Worm (Caenorhabditis elegans) whole organism, L3 larva: ENCODE measurements around the gene Y43F8C.3.

Source experiments
- R02D3.7 ChIP-seq: fragments of 150-350 bp; optimal IDR thresholded peaks from 2 replicates; lab custom pipeline; 2014; ENCODE audit warnings: missing biosample characterization, missing genetic modification characterization
- aly-2 ChIP-seq: fragments of 150-350 bp; optimal IDR thresholded peaks from 2 replicates; lab custom pipeline; 2014; ENCODE audit warnings: missing biosample characterization, missing genetic modification characterization
- ama-1 ChIP-seq: fragments of 150-350 bp; optimal IDR thresholded peaks from 2 replicates; lab custom pipeline; 2018
- ceh-28 ChIP-seq: fragments of 150-350 bp; optimal IDR thresholded peaks from 2 replicates; lab custom pipeline; 2014; ENCODE audit warnings: missing biosample characterization, missing genetic modification reagents, missing genetic modification characterization
- ceh-82 ChIP-seq: fragments of 150-350 bp; optimal IDR thresholded peaks from 2 replicates; lab custom pipeline; 2014; ENCODE audit warnings: missing biosample characterization, missing genetic modification characterization
- ceh-9 ChIP-seq: sonication (generic microtip); optimal IDR thresholded peaks from 2 replicates; lab custom pipeline; 2018; ENCODE audit warnings: missing biosample characterization, missing genetic modification characterization
- daf-12 ChIP-seq: fragments of 150-350 bp; optimal IDR thresholded peaks from 2 replicates; lab custom pipeline; 2014; ENCODE audit warnings: missing biosample characterization, missing genetic modification reagents, missing genetic modification characterization
- egl-27 ChIP-seq: sonication (generic microtip); optimal IDR thresholded peaks from 4 replicates; lab custom pipeline; 2017; ENCODE audit warnings: missing biosample characterization, missing genetic modification reagents, missing genetic modification characterization
- egl-5 ChIP-seq: fragments of 150-350 bp; optimal IDR thresholded peaks from 2 replicates; lab custom pipeline; 2017; ENCODE audit warnings: missing biosample characterization, missing genetic modification reagents, missing genetic modification characterization, inconsistent platforms
- elt-2 ChIP-seq: sonication (generic microtip); optimal IDR thresholded peaks from 2 replicates; lab custom pipeline; 2016; ENCODE audit warnings: missing genetic modification reagents, mild to moderate bottlenecking, missing genetic modification characterization, missing compliant biosample characterization
- fkh-10 ChIP-seq: sonication (generic microtip); optimal IDR thresholded peaks from 2 replicates; lab custom pipeline; 2017; ENCODE audit warnings: missing biosample characterization, missing genetic modification reagents, missing genetic modification characterization
- fkh-2 ChIP-seq: fragments of 150-350 bp; optimal IDR thresholded peaks from 2 replicates; lab custom pipeline; 2014; ENCODE audit warnings: missing biosample characterization, missing genetic modification reagents, missing genetic modification characterization
- fos-1 ChIP-seq: fragments of 150-350 bp; optimal IDR thresholded peaks from 2 replicates; lab custom pipeline; 2014; ENCODE audit warnings: missing biosample characterization, missing genetic modification characterization
- hmg-11 ChIP-seq: sonication (generic microtip); optimal IDR thresholded peaks from 2 replicates; lab custom pipeline; 2016; ENCODE audit warnings: missing genetic modification characterization, missing compliant biosample characterization
- lin-15B ChIP-seq: fragments of 150-350 bp; optimal IDR thresholded peaks from 2 replicates; lab custom pipeline; 2014; ENCODE audit warnings: missing biosample characterization, missing genetic modification characterization
- lin-39 ChIP-seq: fragments of 150-350 bp; optimal IDR thresholded peaks from 2 replicates; lab custom pipeline; 2018; ENCODE audit warnings: missing biosample characterization, missing genetic modification reagents, missing genetic modification characterization
- lsy-12 ChIP-seq: sonication (generic microtip); optimal IDR thresholded peaks from 2 replicates; lab custom pipeline; 2016; ENCODE audit warnings: mild to moderate bottlenecking, missing genetic modification characterization, missing compliant biosample characterization
- mdl-1 ChIP-seq: fragments of 150-350 bp; optimal IDR thresholded peaks from 2 replicates; lab custom pipeline; 2014; ENCODE audit warnings: missing biosample characterization, missing genetic modification characterization
- mml-1 ChIP-seq: fragments of 150-350 bp; sonication (generic microtip); optimal IDR thresholded peaks from 3 replicates; lab custom pipeline; 2014; ENCODE audit warnings: missing biosample characterization, missing genetic modification characterization
- nfya-1 ChIP-seq: sonication (generic microtip); optimal IDR thresholded peaks from 2 replicates; lab custom pipeline; 2017; ENCODE audit warnings: missing genetic modification characterization, mild to moderate bottlenecking, missing compliant biosample characterization, antibody characterized with exemption, moderate library complexity; ENCODE audit not compliant: insufficient read depth
- nhr-11 ChIP-seq: fragments of 150-350 bp; optimal IDR thresholded peaks from 2 replicates; lab custom pipeline; 2014; ENCODE audit warnings: missing biosample characterization, missing genetic modification characterization
- nhr-23 ChIP-seq: fragments of 150-350 bp; optimal IDR thresholded peaks from 2 replicates; lab custom pipeline; 2014; ENCODE audit warnings: missing biosample characterization, missing genetic modification reagents, missing genetic modification characterization
- nhr-237 ChIP-seq: fragments of 150-350 bp; optimal IDR thresholded peaks from 2 replicates; lab custom pipeline; 2014; ENCODE audit warnings: missing biosample characterization, missing genetic modification characterization
- nhr-28 ChIP-seq: fragments of 150-350 bp; optimal IDR thresholded peaks from 2 replicates; lab custom pipeline; 2014; ENCODE audit warnings: missing biosample characterization, missing genetic modification characterization
- nhr-43 ChIP-seq: sonication (generic microtip); optimal IDR thresholded peaks from 2 replicates; lab custom pipeline; 2016; ENCODE audit warnings: mild to moderate bottlenecking, missing genetic modification characterization, missing compliant biosample characterization; ENCODE audit not compliant: poor library complexity, severe bottlenecking
- nhr-67 ChIP-seq: fragments of 150-350 bp; optimal IDR thresholded peaks from 2 replicates; lab custom pipeline; 2014; ENCODE audit warnings: missing biosample characterization, missing genetic modification characterization
- nhr-76 ChIP-seq: fragments of 150-350 bp; sonication (generic microtip); optimal IDR thresholded peaks from 5 replicates; lab custom pipeline; 2014; ENCODE audit warnings: missing biosample characterization, missing genetic modification characterization
- nhr-77 ChIP-seq: fragments of 150-350 bp; optimal IDR thresholded peaks from 2 replicates; lab custom pipeline; 2014; ENCODE audit warnings: missing biosample characterization, missing genetic modification characterization
- pha-4 ChIP-seq: fragments of 150-350 bp; optimal IDR thresholded peaks from 2 replicates; lab custom pipeline; 2014; ENCODE audit warnings: missing biosample characterization, missing genetic modification reagents, missing genetic modification characterization
- pqm-1 ChIP-seq: fragments of 150-350 bp; optimal IDR thresholded peaks from 2 replicates; lab custom pipeline; 2017; ENCODE audit warnings: missing biosample characterization, missing genetic modification characterization, inconsistent platforms
- sea-2 ChIP-seq: fragments of 150-350 bp; sonication (generic microtip); optimal IDR thresholded peaks from 4 replicates; lab custom pipeline; 2014; ENCODE audit warnings: missing biosample characterization, missing genetic modification reagents, missing genetic modification characterization
- skn-1 ChIP-seq: fragments of 150-350 bp; optimal IDR thresholded peaks from 2 replicates; lab custom pipeline; 2014; ENCODE audit warnings: missing biosample characterization, missing genetic modification characterization
- tbx-2 ChIP-seq: sonication (generic microtip); optimal IDR thresholded peaks from 2 replicates; lab custom pipeline; 2016; ENCODE audit warnings: mild to moderate bottlenecking, missing genetic modification characterization, missing compliant biosample characterization
- unc-39 ChIP-seq: sonication (generic microtip); optimal IDR thresholded peaks from 4 replicates; lab custom pipeline; 2017; ENCODE audit warnings: missing biosample characterization, missing genetic modification characterization
- ztf-11 ChIP-seq: fragments of 150-350 bp; optimal IDR thresholded peaks from 2 replicates; lab custom pipeline; 2014; ENCODE audit warnings: missing biosample characterization, missing genetic modification characterization
- ztf-4 ChIP-seq: fragments of 150-350 bp; optimal IDR thresholded peaks from 2 replicates; lab custom pipeline; 2014; ENCODE audit warnings: missing biosample characterization, missing genetic modification characterization

The Y43F8C.3 gene

DNA sequence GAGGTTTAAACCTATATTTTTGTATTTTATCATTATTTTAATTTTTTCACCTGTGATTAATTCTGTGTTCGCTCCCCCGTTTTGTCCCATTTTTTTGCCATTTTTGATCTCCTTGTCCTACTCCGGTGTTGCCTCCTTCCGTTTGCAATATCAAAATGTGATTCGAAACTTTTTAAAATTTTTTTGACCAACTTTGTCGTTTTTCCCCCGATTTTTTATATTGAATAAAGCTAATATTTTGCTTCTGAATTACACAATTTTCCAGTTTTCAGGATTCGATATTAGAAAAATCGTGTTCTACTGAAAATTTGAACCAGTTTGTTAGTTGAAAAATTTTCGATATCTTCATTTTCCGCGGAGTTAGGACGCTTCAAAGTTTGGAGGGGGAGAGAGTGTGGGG lies 16.5 kb downstream of the Y43F8C.3 start, which contains the start of gene nlp-25:
TSS of gene nlp-25 (plus strand) at position 301 of the 400 bp plus-strand sequence.
- TF ChIP-seq ceh-82 (no peak), egl-27 (tag; lab: Kevin White, UChicago) (no peak), mdl-1 (tag; lab: Kevin White, UChicago) (no peak), ztf-4 (tag; lab: Kevin White, UChicago) (no peak), pqm-1 (tag; lab: Kevin White, UChicago) (no peak), fkh-10 (GFP tag; lab: Kevin White, UChicago) (no peak), egl-5 (tag; lab: Kevin White, UChicago) (no peak), nhr-237 (tag; lab: Kevin White, UChicago) (no peak), lin-15B (tag; lab: Kevin White, UChicago) (no peak), daf-12 (tag; lab: Kevin White, UChicago) (no peak), nhr-67 (no peak), nhr-28 (tag; lab: Kevin White, UChicago) (no peak), ztf-11 (tag; lab: Kevin White, UChicago) (no peak), nhr-77 (tag; lab: Kevin White, UChicago) (no peak), unc-39 (tag; lab: Kevin White, UChicago) (no peak), mml-1 (tag; lab: Kevin White, UChicago) (no peak), ceh-28 (no peak), nhr-11 (no peak), nfya-1 (no peak)

DNA sequence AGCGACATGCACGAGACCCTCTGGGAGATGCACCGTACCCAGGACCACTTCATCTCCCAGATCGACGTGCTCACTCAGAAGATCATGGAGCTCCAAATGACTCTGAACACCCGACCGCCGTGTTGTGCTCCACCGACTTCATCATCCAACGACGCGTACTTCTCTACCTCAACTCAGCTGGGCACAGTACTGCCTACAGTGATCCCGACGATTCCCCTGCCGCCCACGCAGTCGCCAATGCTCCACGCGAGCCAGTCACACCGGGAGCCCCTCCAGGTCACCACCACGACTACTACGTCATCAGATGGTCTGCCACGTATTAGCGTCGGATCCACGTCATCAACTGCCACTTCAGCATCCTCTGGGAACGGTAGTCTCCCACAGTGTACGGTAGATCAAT lies 17.0 kb downstream of the Y43F8C.3 start:
- TF ChIP-seq fos-1 (no peak), nfya-1 (no peak), nhr-11 (no peak), R02D3.7 (tag; lab: Kevin White, UChicago) (no peak), ceh-9 (tag; lab: Kevin White, UChicago) (no peak), nhr-23 (tag; lab: Kevin White, UChicago) (no peak), ceh-28 (no peak), ceh-82 (no peak), nhr-43 (tag; lab: Kevin White, UChicago) (no peak), aly-2 (tag; lab: Kevin White, UChicago) (no peak), ama-1 (no peak), tbx-2 (no peak), lin-39 (tag; lab: Kevin White, UChicago) (no peak), mdl-1 (tag; lab: Kevin White, UChicago) (no peak), pha-4 (tag; lab: Kevin White, UChicago) (no peak), pqm-1 (tag; lab: Kevin White, UChicago) (no peak), nhr-67 (no peak), hmg-11 (tag; lab: Kevin White, UChicago) (no peak)

DNA sequence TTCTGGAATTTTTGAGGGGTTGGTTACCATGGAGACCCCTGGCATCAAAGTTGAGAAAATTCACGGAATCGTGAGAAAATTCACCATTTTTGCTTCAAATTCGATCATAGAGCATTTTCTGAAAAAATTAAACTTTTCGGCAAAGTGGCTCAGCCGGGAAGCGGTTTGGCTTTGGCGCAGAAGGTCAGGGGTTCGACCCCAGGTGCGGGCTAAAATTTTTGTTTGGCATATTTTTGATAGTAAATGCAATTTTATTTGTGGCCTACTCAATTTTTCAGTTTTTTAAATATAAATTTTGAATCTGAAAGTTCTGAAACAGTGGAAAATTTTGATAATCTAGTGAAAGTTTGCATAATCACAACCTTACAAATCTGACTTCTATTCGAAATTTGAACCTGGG lies 23.3 kb downstream of the Y43F8C.3 start:
- no peak for TF ChIP-seq hmg-11 (tag; lab: Kevin White, UChicago)
- TF ChIP-seq R02D3.7 (tag; lab: Kevin White, UChicago): no peak
- no peak for TF ChIP-seq ceh-28
- TF ChIP-seq fkh-10 (GFP tag; lab: Kevin White, UChicago): no peak
- no peak for TF ChIP-seq ztf-4 (tag; lab: Kevin White, UChicago)
- no peak for TF ChIP-seq elt-2
- no peak for TF ChIP-seq unc-39 (tag; lab: Kevin White, UChicago)

DNA sequence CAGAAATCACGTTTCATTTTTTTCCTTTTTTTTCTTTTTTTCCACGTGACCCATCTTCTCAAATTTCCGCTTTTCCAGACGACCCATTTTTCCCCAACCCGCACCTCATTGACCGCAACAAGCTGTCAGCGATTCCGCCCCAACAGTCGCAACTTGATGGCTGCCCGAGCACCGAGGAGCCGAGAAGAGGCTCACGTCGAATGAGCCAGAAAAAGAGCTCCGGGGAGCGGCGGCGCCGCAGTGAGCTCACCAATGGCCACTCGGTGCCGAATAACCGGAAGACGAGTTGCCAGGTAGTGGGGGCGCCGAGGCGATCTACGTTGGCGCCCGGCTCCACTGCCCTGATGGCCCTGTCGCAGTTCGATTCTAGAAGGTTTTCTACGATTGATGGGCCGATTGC lies 31.6 kb downstream of the Y43F8C.3 start:
- TF ChIP-seq egl-5 (tag; lab: Kevin White, UChicago): no peak
- no peak for TF ChIP-seq nhr-23 (tag; lab: Kevin White, UChicago)
- TF ChIP-seq nhr-76 (tag; lab: Kevin White, UChicago): no peak
- TF ChIP-seq, all 47 proteins: peak for 0

DNA sequence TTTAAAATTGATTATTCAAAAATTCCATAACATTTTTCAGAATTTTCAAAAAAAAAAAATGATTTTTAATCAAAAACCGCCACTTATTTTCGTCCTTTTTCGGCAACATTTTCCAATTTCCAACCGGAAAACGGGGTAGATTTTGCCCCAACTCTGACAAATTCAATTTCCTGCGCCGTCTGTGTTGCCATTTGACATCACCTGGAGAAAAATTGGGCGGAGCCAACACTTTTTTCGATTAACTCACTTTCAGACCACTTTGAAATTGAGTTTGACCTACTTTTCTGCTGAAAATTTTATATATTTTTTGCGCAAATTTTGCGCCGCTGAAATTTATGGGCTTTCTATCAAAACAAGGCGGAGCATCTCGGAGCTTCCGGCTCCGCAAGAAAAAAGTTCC lies 40.2 kb downstream of the Y43F8C.3 start:
- no peak for TF ChIP-seq nhr-237 (tag; lab: Kevin White, UChicago)
- no peak for TF ChIP-seq tbx-2
- TF ChIP-seq sea-2 (GFP tag; lab: Kevin White, UChicago): no peak
- TF ChIP-seq hmg-11 (tag; lab: Kevin White, UChicago): no peak
- no peak for TF ChIP-seq skn-1 (tag; lab: Kevin White, UChicago)
- no peak for TF ChIP-seq lsy-12
- TF ChIP-seq nhr-23 (tag; lab: Kevin White, UChicago): no peak
- no peak for TF ChIP-seq lin-15B (tag; lab: Kevin White, UChicago)
- TF ChIP-seq fkh-2 (tag; lab: Kevin White, UChicago): no peak
- TF ChIP-seq daf-12 (tag; lab: Kevin White, UChicago): no peak
